Fruit fly (Drosophila melanogaster) whole organism: Measurements from ENCODE around the gene CG11858.

Experiments
- psq ChIP-seq: fragments of >200 bp; optimal IDR thresholded peaks from 2 replicates; lab custom pipeline; 2017
- usp ChIP-seq: fragments of >200 bp; optimal IDR thresholded peaks from 2 replicates; lab custom pipeline; 2017; ENCODE audit warnings: missing biosample characterization, missing genetic modification characterization, mixed read lengths

- TF ChIP-seq usp (no peak), psq (lab: Kevin White, UChicago) (no peak)
These were observed 35.1 kb downstream of the CG11858 start, which contains the start of gene CG31097 for dm6 chr3R:25297678-25298077.
